Worm (Caenorhabditis elegans): ENCODE data around the gene dsh-1.

ce11 chrII:5271729-5272322, 46.6 kb upstream of the dsh-1 start, which contains the start of gene drn-1:
- no peak for TF ChIP-seq Y53F4B.3 (GFP tag; IDR thresholded peaks at IDR 0.05)
- TF ChIP-seq attf-5 (GFP tag; optimal IDR thresholded peaks at IDR 0.05), result no peak
- no peak for TF ChIP-seq sptf-2 (GFP tag; optimal IDR thresholded peaks at IDR 0.05)
- no peak for TF ChIP-seq T07F8.4 (tag; optimal IDR thresholded peaks at IDR 0.05)
- TF ChIP-seq ZK185.1 (tag; optimal IDR thresholded peaks at IDR 0.05; ENCODE audit: poor library complexity, severe bottlenecking), result no peak
- no peak for TF ChIP-seq snpc-4 (GFP tag; optimal IDR thresholded peaks at IDR 0.05)
- no peak for TF ChIP-seq snpc-4 (tag; optimal IDR thresholded peaks at IDR 0.05)
- no peak for TF ChIP-seq ztf-18 (tag; optimal IDR thresholded peaks at IDR 0.05)
- no peak for TF ChIP-seq nfyb-1 (GFP tag; IDR thresholded peaks at IDR 0.05)
- no peak for TF ChIP-seq F55B11.4 (tag; optimal IDR thresholded peaks at IDR 0.05; ENCODE audit: borderline replicate concordance, insufficient read depth)
- no peak for TF ChIP-seq Y56A3A.18 (GFP tag; IDR thresholded peaks at IDR 0.05)
- no peak for TF ChIP-seq lin-40 (tag; optimal IDR thresholded peaks at IDR 0.05)
- no peak for TF ChIP-seq ztf-28 (GFP tag; IDR thresholded peaks at IDR 0.05)
- TF ChIP-seq ceh-40 (GFP tag; IDR thresholded peaks at IDR 0.05), result no peak

Data from whole organism, young adult.